Fruit fly (Drosophila melanogaster): ENCODE measurements around the gene HP6.

HP6 gene

DNA sequence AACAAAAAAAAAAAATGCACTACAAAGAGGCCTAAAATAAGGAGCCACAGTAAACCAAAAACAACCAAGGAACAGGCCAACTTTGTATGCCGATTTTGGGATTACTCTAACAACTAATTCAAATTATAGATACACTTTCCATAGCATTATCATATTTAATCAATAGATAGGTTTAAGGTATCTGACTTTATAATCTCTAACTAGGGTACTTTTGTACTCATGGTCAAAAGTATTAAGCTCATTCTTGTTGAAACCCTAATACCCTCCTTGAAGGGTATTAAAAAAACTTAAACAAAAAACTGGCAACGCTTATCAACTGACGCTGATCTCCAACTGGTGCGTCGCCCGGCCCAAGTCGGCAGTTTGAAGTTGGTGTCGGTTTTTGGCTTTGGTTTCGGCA lies 10.8 kb downstream of the HP6 start (continued):
- peak; percentile 55 for TF ChIP-seq cyc (GFP tag; optimal IDR thresholded peaks at IDR 0.05)
- TF ChIP-seq CG8632 (GFP tag; optimal IDR thresholded peaks at IDR 0.05) = peak; percentile 24
- no peak for TF ChIP-seq CG6854 (GFP tag; optimal IDR thresholded peaks at IDR 0.05)
- TF ChIP-seq CG11762 (GFP tag; optimal IDR thresholded peaks at IDR 0.05; ENCODE audit: insufficient read depth) = peak; percentile 25
- no peak for TF ChIP-seq Blimp-1 (GFP tag; optimal IDR thresholded peaks at IDR 0.05)
- TF ChIP-seq Sox102F (GFP tag; optimal IDR thresholded peaks at IDR 0.05) = peak; percentile 65
- TF ChIP-seq acj6 (GFP tag; optimal IDR thresholded peaks at IDR 0.05) = peak; percentile 37

Data from whole organism, prepupa.